Fruit fly (Drosophila melanogaster) whole organism, embryonic: ENCODE results near the gene Adsl.

ENCODE experiments used
- BEAF-32 ChIP-seq: fragments of 200-800 bp; sonication (Bioruptor generic); optimal IDR thresholded peaks from 3 replicates; lab custom pipeline; 2017; ENCODE audit warnings: missing biosample characterization, missing genetic modification characterization, mild to moderate bottlenecking, moderate library complexity, missing genetic modification reagents
- CG11560 ChIP-seq: fragments of 200-800 bp; sonication (Bioruptor generic); IDR thresholded peaks from 3 replicates; pipeline ENCODE4 v1.3.6; 2022; ENCODE audit warnings: missing biosample characterization, missing genetic modification characterization
- CG12744 ChIP-seq: fragments of 200-800 bp; sonication (Bioruptor generic); optimal IDR thresholded peaks from 2 replicates; lab custom pipeline; 2016; ENCODE audit warnings: missing biosample characterization, missing genetic modification characterization
- CG14860 ChIP-seq: fragments of 200-800 bp; sonication (Bioruptor generic); IDR thresholded peaks from 3 replicates; pipeline ENCODE4 v1.3.6; 2022; ENCODE audit warnings: missing biosample characterization, missing genetic modification characterization; ENCODE audit not compliant: partially characterized antibody
- CG15601 ChIP-seq: fragments of 200-800 bp; sonication (Bioruptor generic); optimal IDR thresholded peaks from 3 replicates; lab custom pipeline; 2019; ENCODE audit warnings: missing biosample characterization, mild to moderate bottlenecking, missing genetic modification characterization, moderate library complexity
- CG17328 ChIP-seq: fragments of 200-800 bp; sonication (Bioruptor generic); IDR thresholded peaks from 2 replicates; pipeline ENCODE4 v1.3.6; 2022; ENCODE audit warnings: missing biosample characterization, missing genetic modification characterization
- CG31365 ChIP-seq: fragments of 200-800 bp; sonication (Bioruptor generic); optimal IDR thresholded peaks from 2 replicates; lab custom pipeline; 2018; ENCODE audit warnings: missing biosample characterization, mild to moderate bottlenecking, missing genetic modification characterization
- CG32532 ChIP-seq: fragments of 200-800 bp; sonication (Bioruptor generic); IDR thresholded peaks from 2 replicates; pipeline ENCODE4 v1.3.6; 2022; ENCODE audit warnings: missing biosample characterization, missing genetic modification characterization
- CG32767 ChIP-seq: fragments of 200-800 bp; sonication (Bioruptor generic); IDR thresholded peaks from 2 replicates; pipeline ENCODE4 v1.3.6; 2022; ENCODE audit warnings: missing biosample characterization, missing genetic modification characterization
- CG42726 ChIP-seq: fragments of 200-800 bp; sonication (Bioruptor generic); IDR thresholded peaks from 2 replicates; pipeline ENCODE4 v1.3.6; 2022; ENCODE audit warnings: missing biosample characterization, missing genetic modification characterization; ENCODE audit not compliant: partially characterized antibody
- CG6813 ChIP-seq: fragments of 200-800 bp; sonication (Bioruptor generic); optimal IDR thresholded peaks from 2 replicates; lab custom pipeline; 2017; ENCODE audit warnings: missing biosample characterization, missing genetic modification characterization, mild to moderate bottlenecking, moderate library complexity, missing genetic modification reagents
- CG9437 ChIP-seq: fragments of 200-800 bp; sonication (Bioruptor generic); optimal IDR thresholded peaks from 2 replicates; lab custom pipeline; 2018; ENCODE audit warnings: missing biosample characterization, mild to moderate bottlenecking, missing genetic modification characterization
- CG9817 ChIP-seq: fragments of 200-800 bp; sonication (Bioruptor generic); optimal IDR thresholded peaks from 2 replicates; lab custom pipeline; 2018; ENCODE audit warnings: missing biosample characterization, mild to moderate bottlenecking, missing genetic modification characterization, moderate library complexity
- CoRest ChIP-seq: fragments of 200-800 bp; sonication (Bioruptor generic); optimal IDR thresholded peaks from 3 replicates; lab custom pipeline; 2018; ENCODE audit warnings: missing biosample characterization, mild to moderate bottlenecking, missing genetic modification characterization, moderate library complexity
- Deaf1 ChIP-seq: fragments of 200-800 bp; optimal IDR thresholded peaks from 3 replicates; lab custom pipeline; 2019; ENCODE audit warnings: missing biosample characterization, mild to moderate bottlenecking, missing genetic modification characterization, moderate library complexity
- Elba2 ChIP-seq: fragments of 200-800 bp; sonication (Bioruptor generic); optimal IDR thresholded peaks from 3 replicates; lab custom pipeline; 2016; ENCODE audit warnings: missing biosample characterization, missing genetic modification characterization
- HmgZ ChIP-seq: fragments of 200-800 bp; sonication (Bioruptor generic); optimal IDR thresholded peaks from 2 replicates; lab custom pipeline; 2018; ENCODE audit warnings: missing biosample characterization, mild to moderate bottlenecking, missing genetic modification characterization
- Hr78 ChIP-seq, 2 experiments: fragments of 200-800 bp in 1 of 2; fragments of >200 bp in 1 of 2; sonication (Bioruptor generic) in 1 of 2; optimal IDR thresholded peaks; 2 replicates each; lab custom pipeline; 2017 to 2019; ENCODE audit warnings: missing biosample characterization in 2 of 2, missing genetic modification characterization in 2 of 2, mild to moderate bottlenecking in 1 of 2, moderate library complexity in 1 of 2
- Nf-YB ChIP-seq: fragments of 200-800 bp; sonication (Bioruptor generic); optimal IDR thresholded peaks from 3 replicates; lab custom pipeline; 2019; ENCODE audit warnings: missing biosample characterization, mild to moderate bottlenecking, missing genetic modification characterization, moderate library complexity
- Nf-YC ChIP-seq: fragments of 200-800 bp; optimal IDR thresholded peaks from 3 replicates; lab custom pipeline; 2019; ENCODE audit warnings: missing biosample characterization, mild to moderate bottlenecking, missing genetic modification characterization, moderate library complexity
- cad ChIP-seq: fragments of >200 bp; optimal IDR thresholded peaks from 2 replicates; lab custom pipeline; 2017; ENCODE audit warnings: missing biosample characterization, missing genetic modification characterization
- chinmo ChIP-seq: fragments of 200-800 bp; sonication (Bioruptor generic); IDR thresholded peaks from 4 replicates; pipeline ENCODE4 v1.3.6; 2022; ENCODE audit warnings: missing biosample characterization, missing genetic modification characterization; ENCODE audit not compliant: partially characterized antibody
- chm ChIP-seq: fragments of 200-800 bp; sonication (Bioruptor generic); IDR thresholded peaks from 2 replicates; pipeline ENCODE4 v1.3.6; 2022; ENCODE audit warnings: missing biosample characterization, missing genetic modification characterization
- ewg ChIP-seq: fragments of 200-800 bp; sonication (Bioruptor generic); optimal IDR thresholded peaks from 3 replicates; lab custom pipeline; 2017; ENCODE audit warnings: mild to moderate bottlenecking, missing biosample characterization, missing genetic modification reagents, missing genetic modification characterization
- insv ChIP-seq, 2 experiments: fragments of 200-800 bp; sonication (Bioruptor generic); optimal IDR thresholded peaks; 3 replicates each; lab custom pipeline; 2016 to 2018; ENCODE audit warnings: missing biosample characterization in 2 of 2, missing genetic modification characterization in 2 of 2
- jing ChIP-seq: fragments of 200-800 bp; sonication (Bioruptor generic); optimal IDR thresholded peaks from 2 replicates; lab custom pipeline; 2018; ENCODE audit warnings: missing biosample characterization, mild to moderate bottlenecking, missing genetic modification characterization
- lov ChIP-seq, 2 experiments: fragments of 200-800 bp in 1 of 2; fragments of >200 bp in 1 of 2; sonication (Bioruptor generic) in 1 of 2; IDR thresholded peaks in 1 of 2; optimal IDR thresholded peaks in 1 of 2; 2 replicates in 1 of 2; 3 replicates in 1 of 2; pipeline versions ENCODE4 v1.3.6 to Lab custom; 2017 to 2022; ENCODE audit warnings: missing biosample characterization in 1 of 2, missing genetic modification characterization in 1 of 2
- onecut ChIP-seq: fragments of 200-800 bp; sonication (Bioruptor generic); IDR thresholded peaks from 2 replicates; pipeline ENCODE4 v1.3.6; 2022; ENCODE audit warnings: missing biosample characterization, missing genetic modification characterization
- pum ChIP-seq: fragments of 200-800 bp; sonication (Bioruptor generic); optimal IDR thresholded peaks from 2 replicates; lab custom pipeline; 2016; ENCODE audit warnings: missing biosample characterization, missing genetic modification characterization
- sens ChIP-seq: fragments of 200-800 bp; sonication (Bioruptor generic); peaks from one replicate; lab custom pipeline; 2016; ENCODE audit warnings: missing biosample characterization, missing genetic modification characterization
- seq ChIP-seq: fragments of 200-800 bp; sonication (Bioruptor generic); IDR thresholded peaks from 2 replicates; pipeline ENCODE4 v1.3.6; 2022; ENCODE audit warnings: missing biosample characterization, missing genetic modification characterization
- so ChIP-seq: fragments of 200-800 bp; sonication (Bioruptor generic); IDR thresholded peaks from 3 replicates; pipeline ENCODE4 v1.3.6; 2022; ENCODE audit warnings: missing biosample characterization, missing genetic modification characterization
- vnd ChIP-seq: fragments of 200-800 bp; sonication (Bioruptor generic); IDR thresholded peaks from 3 replicates; pipeline ENCODE4 v1.3.6; 2022; ENCODE audit warnings: missing biosample characterization, missing genetic modification characterization; ENCODE audit not compliant: partially characterized antibody
- zfh2 ChIP-seq: fragments of 200-800 bp; sonication (Bioruptor generic); optimal IDR thresholded peaks from 2 replicates; lab custom pipeline; 2016; ENCODE audit warnings: missing biosample characterization, missing genetic modification characterization

The Adsl gene

DNA sequence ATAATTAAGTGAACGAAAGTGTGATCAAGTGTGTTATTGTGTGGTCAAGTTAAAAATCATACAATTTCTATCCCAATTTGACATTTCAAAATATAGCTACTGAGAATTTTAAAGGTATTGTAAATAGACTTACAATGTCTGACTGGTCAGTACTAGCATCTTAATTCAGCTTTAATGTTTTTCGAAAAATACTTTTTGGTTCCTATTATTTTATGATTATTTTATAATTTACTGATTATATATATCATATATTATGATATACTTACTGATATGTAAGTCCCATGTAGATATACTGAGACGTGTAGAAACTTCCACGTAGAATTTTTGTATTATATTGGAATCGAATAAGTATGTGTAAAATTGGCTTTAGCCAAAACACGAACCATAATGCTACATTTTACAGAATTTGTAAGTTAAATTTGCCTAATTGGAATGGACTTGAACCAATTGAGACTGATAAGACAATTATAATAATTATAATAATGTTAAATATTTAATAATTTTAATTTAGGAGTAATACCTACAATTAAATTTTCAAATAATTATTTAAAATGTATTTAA, 43.1 kb downstream of the Adsl start, which contains the start of gene Actn3 (continued):
- no peak for TF ChIP-seq pum (GFP tag; lab: Kevin White, UChicago)
- TF ChIP-seq Elba2 (GFP tag; lab: Kevin White, UChicago), result peak; percentile 75
- TF ChIP-seq CG11560 (tag; lab: Robert Waterston, UW), result peak; percentile 78; the same call in 2 of the 3 replicates
- TF ChIP-seq CG17328 (GFP tag; lab: Robert Waterston, UW), result no peak
- TF ChIP-seq CG9817 (tag; lab: Kevin White, UChicago), result no peak
- TF ChIP-seq so (GFP tag; lab: Robert Waterston, UW), result no peak
- no peak for TF ChIP-seq CG12744 (GFP tag; lab: Kevin White, UChicago)
- no peak for TF ChIP-seq chm
- TF ChIP-seq Deaf1, result no peak
- no peak for TF ChIP-seq CG6813 (GFP tag; lab: Kevin White, UChicago)
- 0 out of 2 replicates have a peak, but pooled peaks have one; percentile 38 for TF ChIP-seq CG42726 (GFP tag; lab: Robert Waterston, UW)
- TF ChIP-seq CG9437 (GFP tag; lab: Kevin White, UChicago), result no peak
- TF ChIP-seq insv (GFP tag; optimal IDR thresholded peaks at IDR 0.05; lab: Kevin White, UChicago), result peak in 1 of 2 experiments; percentile 100
- TF ChIP-seq chinmo, result no peak
- TF ChIP-seq CG31365 (tag; lab: Kevin White, UChicago), result no peak
- TF ChIP-seq BEAF-32, result no peak
- TF ChIP-seq vnd, result no peak
- peak; percentile 11; the same call in 1 of the 3 replicates for TF ChIP-seq CG14860 (GFP tag; lab: Robert Waterston, UW)
- TF ChIP-seq CG15601 (tag; lab: Kevin White, UChicago), result peak; percentile 49
- TF ChIP-seq CoRest (tag; lab: Kevin White, UChicago), result peak; percentile 24
- TF ChIP-seq HmgZ, result peak; percentile 67

DNA sequence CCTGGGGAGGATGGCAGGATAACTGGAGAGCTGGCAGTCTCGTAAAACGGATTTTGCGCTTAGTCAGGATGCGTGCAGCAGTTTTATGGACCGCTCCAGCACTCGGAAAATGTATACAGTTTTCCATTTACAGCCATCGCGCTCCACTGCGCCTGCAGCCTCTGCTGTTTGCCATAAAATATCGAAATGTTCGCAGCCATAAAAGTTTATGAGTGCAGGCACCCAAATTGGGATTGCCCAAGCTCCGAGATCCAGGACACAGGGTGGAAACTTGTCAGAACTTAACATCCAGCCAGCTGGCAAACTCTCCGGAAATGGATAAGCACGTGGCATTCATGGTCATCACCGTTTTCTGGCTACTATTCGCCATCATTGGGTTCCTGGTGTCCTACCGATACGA, 46.0 kb downstream of the Adsl start, which contains the start of gene VhaM9.7-d:
VhaM9.7-d (plus strand) TSS at position 301 of the 400 bp plus-strand sequence.
- TF ChIP-seq zfh2 (GFP tag; lab: Kevin White, UChicago) (no peak), cad (GFP tag; lab: Kevin White, UChicago) (peak; percentile 13), sens (GFP tag; lab: Kevin White, UChicago) (peak; percentile 44)

DNA sequence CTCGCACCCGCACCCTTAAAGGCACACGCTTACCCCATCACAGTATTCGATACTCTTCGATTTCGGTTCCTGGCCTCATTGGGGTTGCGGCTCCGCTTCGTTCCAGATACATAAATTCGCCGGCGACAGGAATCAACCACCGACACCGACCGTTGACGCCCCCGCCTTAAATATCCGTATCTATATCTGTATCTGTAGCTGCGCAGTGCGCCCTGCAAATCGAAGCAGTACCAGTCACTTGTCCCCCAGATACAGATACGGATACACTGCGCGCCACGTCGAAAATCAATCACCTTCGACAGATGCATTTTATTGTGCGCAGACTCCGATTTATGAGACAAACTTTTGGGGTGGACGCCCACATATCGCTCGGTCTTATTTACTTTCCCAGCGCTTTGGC, 48.3 kb downstream of the Adsl start:
- TF ChIP-seq CG32532 (GFP tag; lab: Robert Waterston, UW) (no peak), jing (GFP tag; lab: Kevin White, UChicago) (no peak), Nf-YB (GFP tag; lab: Kevin White, UChicago) (peak; percentile 53), CG32767 (GFP tag; lab: Robert Waterston, UW) (peak; percentile 51; the same call in 1 of the 2 replicates), lov (optimal IDR thresholded peaks at IDR 0.05; lab: Kevin White, UChicago) (no peak), lov (GFP tag; IDR thresholded peaks at IDR 0.05; lab: Robert Waterston, UW) (0 out of 3 replicates have a peak, but pooled peaks have one; percentile 38), onecut (peak; percentile 28; the same call in 1 of the 2 replicates), ewg (GFP tag; lab: Kevin White, UChicago) (peak; percentile 73), Nf-YC (tag; lab: Kevin White, UChicago) (peak; percentile 64), seq (GFP tag; lab: Robert Waterston, UW) (0 out of 2 replicates have a peak, but pooled peaks have one; percentile 18)

DNA sequence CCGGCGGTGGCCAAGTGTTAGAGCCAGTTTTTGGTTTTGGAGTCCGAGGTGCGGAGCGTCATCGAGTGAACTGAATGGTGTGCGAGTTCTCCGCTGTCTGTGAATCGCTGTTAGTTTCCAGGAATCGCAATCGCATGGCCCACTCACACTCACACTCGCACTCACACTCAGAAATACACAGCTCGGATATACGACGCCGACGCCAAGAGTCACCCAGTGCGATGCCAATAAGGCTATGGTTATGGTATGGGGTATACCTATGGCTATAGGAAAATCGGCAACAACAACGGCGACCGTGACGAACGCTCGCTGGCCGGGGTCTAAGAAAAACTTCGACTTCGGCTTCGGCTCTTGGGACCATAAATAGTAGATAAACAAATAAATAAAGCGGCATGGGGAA, 48.8 kb downstream of the Adsl start, which contains the start of gene Abd-B:
Abd-B (minus strand) TSS at position 101 of the 400 bp plus-strand sequence.
- peak; percentile 41 for TF ChIP-seq Elba2 (GFP tag; lab: Kevin White, UChicago)
- no peak for TF ChIP-seq Hr78 (GFP tag; optimal IDR thresholded peaks at IDR 0.05; lab: Kevin White, UChicago)
- TF ChIP-seq, all 482 proteins: peak for 1
